Fruit fly (Drosophila melanogaster) S2 (cell line): ENCODE results near the gene CG13067.

Experiments used
- CG8478 ChIP-seq: fragments of >200 bp; optimal IDR thresholded peaks from 2 replicates; lab custom pipeline; 2018
- CTCF ChIP-seq, 2 experiments: fragments of >200 bp; optimal IDR thresholded peaks; 2 replicates each; lab custom pipeline; 2018

The CG13067 gene

dm6 chr3L:16291678-16292077 is 20.6 kb downstream of the CG13067 start:
- TF ChIP-seq CG8478 (lab: Kevin White, UChicago), result no peak
- no peak for TF ChIP-seq CTCF (optimal IDR thresholded peaks at IDR 0.05; lab: Kevin White, UChicago)

- TF ChIP-seq CTCF (optimal IDR thresholded peaks at IDR 0.05; lab: Kevin White, UChicago) (no peak), CG8478 (lab: Kevin White, UChicago) (no peak)
These were observed 24.4 kb downstream of the CG13067 start, which contains the start of gene CG4962 for dm6 chr3L:16295447-16295846. Gene CG4962 (minus strand): TSS chr3L:16295547.

dm6 chr3L:16301153-16301552 is 30.1 kb downstream of the CG13067 start, which contains the start of gene CG4982:
Gene CG4982 (plus strand): TSS chr3L:16301453.
- no peak for TF ChIP-seq CG8478 (lab: Kevin White, UChicago)
- TF ChIP-seq CTCF (optimal IDR thresholded peaks at IDR 0.05; lab: Kevin White, UChicago), result no peak

- TF ChIP-seq CTCF (optimal IDR thresholded peaks at IDR 0.05; lab: Kevin White, UChicago) (no peak), CG8478 (lab: Kevin White, UChicago) (no peak)
These were observed 32.0 kb downstream of the CG13067 start, which contains the start of gene CG13044 for dm6 chr3L:16303078-16303477. Gene CG13044 (minus strand): TSS chr3L:16303178.

dm6 chr3L:16303982-16304381 is 32.9 kb downstream of the CG13067 start, which contains the start of gene CG43249:
Gene CG43249 (plus strand): TSS chr3L:16304282.
- no peak for TF ChIP-seq CTCF (optimal IDR thresholded peaks at IDR 0.05; lab: Kevin White, UChicago)
- TF ChIP-seq CG8478 (lab: Kevin White, UChicago), result no peak

dm6 chr3L:16305820-16306650 is 35.0 kb downstream of the CG13067 start, which contains the start of the genes CG13043 and CG13063:
Gene CG13043 (minus strand): TSS chr3L:16305870.
Gene CG13063 (plus strand): TSS chr3L:16306600.
- no peak for TF ChIP-seq CG8478 (lab: Kevin White, UChicago)
- TF ChIP-seq CTCF (optimal IDR thresholded peaks at IDR 0.05; lab: Kevin White, UChicago), result no peak

dm6 chr3L:16308380-16308779 is 37.3 kb downstream of the CG13067 start, which contains the start of gene CG13042:
Gene CG13042 (minus strand): TSS chr3L:16308480.
- TF ChIP-seq CTCF (optimal IDR thresholded peaks at IDR 0.05; lab: Kevin White, UChicago) (no peak), CG8478 (lab: Kevin White, UChicago) (no peak)

dm6 chr3L:16309972-16310371 is 38.9 kb downstream of the CG13067 start:
- TF ChIP-seq CG8478 (lab: Kevin White, UChicago) (no peak), CTCF (optimal IDR thresholded peaks at IDR 0.05; lab: Kevin White, UChicago) (no peak)

dm6 chr3L:16313985-16314384 is 42.9 kb downstream of the CG13067 start, which contains the start of gene CG13062:
Gene CG13062 (plus strand): TSS chr3L:16314285.
- no peak for TF ChIP-seq CTCF (optimal IDR thresholded peaks at IDR 0.05; lab: Kevin White, UChicago)
- no peak for TF ChIP-seq CG8478 (lab: Kevin White, UChicago)

- no peak for TF ChIP-seq CTCF (optimal IDR thresholded peaks at IDR 0.05; lab: Kevin White, UChicago)
- TF ChIP-seq CG8478 (lab: Kevin White, UChicago), result no peak
These were observed 46.6 kb downstream of the CG13067 start, which contains the start of gene Nplp3 for dm6 chr3L:16317724-16318123. Gene Nplp3 (plus strand): TSS chr3L:16318024.

- no peak for TF ChIP-seq CG8478 (lab: Kevin White, UChicago)
- TF ChIP-seq CTCF (optimal IDR thresholded peaks at IDR 0.05; lab: Kevin White, UChicago), result no peak
These were observed 48.4 kb downstream of the CG13067 start, which contains the start of the genes CG13041 and CG13060 for dm6 chr3L:16319399-16319906. Gene CG13041 (minus strand): TSS chr3L:16319526. Gene CG13060 (plus strand): TSS chr3L:16319856.

- no peak for TF ChIP-seq CTCF (optimal IDR thresholded peaks at IDR 0.05; lab: Kevin White, UChicago)
These were observed 50.1 kb downstream of the CG13067 start, which contains the start of gene CG42718 for dm6 chr3L:16321172-16321571. Gene CG42718 (minus strand): TSS chr3L:16321272.
